Fruit fly (Drosophila melanogaster) whole organism, embryonic: ENCODE results near the gene QIL1.

ENCODE experiments used
- Abd-B ChIP-seq: fragments of 200-800 bp; sonication (Bioruptor generic); optimal IDR thresholded peaks from 2 replicates; lab custom pipeline; 2018; ENCODE audit warnings: missing biosample characterization, mild to moderate bottlenecking, missing genetic modification characterization, moderate library complexity
- Atf3 ChIP-seq: fragments of 200-800 bp; sonication (Bioruptor generic); optimal IDR thresholded peaks from 3 replicates; lab custom pipeline; 2016; ENCODE audit warnings: missing biosample characterization, missing genetic modification characterization
- CG10147 ChIP-seq: fragments of 200-800 bp; sonication (Bioruptor generic); optimal IDR thresholded peaks from 2 replicates; lab custom pipeline; 2019; ENCODE audit warnings: missing biosample characterization, mild to moderate bottlenecking, missing genetic modification characterization, moderate library complexity
- CG12104 ChIP-seq: fragments of 200-800 bp; sonication (Bioruptor generic); optimal IDR thresholded peaks from 3 replicates; lab custom pipeline; 2016; ENCODE audit warnings: missing biosample characterization, missing genetic modification characterization
- CG12391 ChIP-seq: fragments of 200-800 bp; sonication (Bioruptor generic); optimal IDR thresholded peaks from 3 replicates; lab custom pipeline; 2018; ENCODE audit warnings: missing biosample characterization, mild to moderate bottlenecking, missing genetic modification characterization, moderate library complexity
- CG12769 ChIP-seq: fragments of 200-800 bp; sonication (Bioruptor generic); optimal IDR thresholded peaks from 2 replicates; lab custom pipeline; 2019; ENCODE audit warnings: missing biosample characterization, mild to moderate bottlenecking, missing genetic modification characterization, moderate library complexity
- CG13894 ChIP-seq: fragments of 200-800 bp; sonication (Bioruptor generic); optimal IDR thresholded peaks from 3 replicates; lab custom pipeline; 2018; ENCODE audit warnings: missing biosample characterization, mild to moderate bottlenecking, missing genetic modification characterization, moderate library complexity
- CG14050 ChIP-seq: fragments of 200-800 bp; sonication (Bioruptor generic); IDR thresholded peaks from 3 replicates; pipeline ENCODE4 v1.3.6; 2022; ENCODE audit warnings: missing biosample characterization, missing genetic modification characterization
- CG14860 ChIP-seq: fragments of 200-800 bp; sonication (Bioruptor generic); IDR thresholded peaks from 3 replicates; pipeline ENCODE4 v1.3.6; 2022; ENCODE audit warnings: missing biosample characterization, missing genetic modification characterization; ENCODE audit not compliant: partially characterized antibody
- CG15269 ChIP-seq: fragments of 200-800 bp; sonication (Bioruptor generic); optimal IDR thresholded peaks from 2 replicates; lab custom pipeline; 2018; ENCODE audit warnings: missing biosample characterization, mild to moderate bottlenecking, missing genetic modification characterization, moderate library complexity
- CG15601 ChIP-seq: fragments of 200-800 bp; sonication (Bioruptor generic); optimal IDR thresholded peaks from 3 replicates; lab custom pipeline; 2019; ENCODE audit warnings: missing biosample characterization, mild to moderate bottlenecking, missing genetic modification characterization, moderate library complexity
- CG2199 ChIP-seq: fragments of 200-800 bp; sonication (Bioruptor generic); IDR thresholded peaks from 3 replicates; pipeline ENCODE4 v1.3.6; 2022; ENCODE audit warnings: missing biosample characterization, missing genetic modification characterization
- CG2202 ChIP-seq: fragments of 200-800 bp; sonication (Bioruptor generic); optimal IDR thresholded peaks from 2 replicates; lab custom pipeline; 2018; ENCODE audit warnings: missing biosample characterization, mild to moderate bottlenecking, missing genetic modification characterization
- CG31441 ChIP-seq: fragments of 200-800 bp; sonication (Bioruptor generic); IDR thresholded peaks from 2 replicates; pipeline ENCODE4 v1.3.6; 2022; ENCODE audit warnings: missing biosample characterization, missing genetic modification characterization
- CG4282 ChIP-seq: fragments of 200-800 bp; sonication (Bioruptor generic); optimal IDR thresholded peaks from 2 replicates; lab custom pipeline; 2016; ENCODE audit warnings: missing biosample characterization, missing genetic modification characterization
- CG5245 ChIP-seq: fragments of 200-800 bp; sonication (Bioruptor generic); optimal IDR thresholded peaks from 3 replicates; lab custom pipeline; 2016; ENCODE audit warnings: missing biosample characterization, missing genetic modification characterization
- CG6272 ChIP-seq: fragments of 200-800 bp; sonication (Bioruptor generic); IDR thresholded peaks from 2 replicates; pipeline ENCODE4 v1.3.6; 2022; ENCODE audit warnings: missing biosample characterization, missing genetic modification characterization
- CG7357 ChIP-seq: fragments of 200-800 bp; sonication (Bioruptor generic); IDR thresholded peaks from 3 replicates; pipeline ENCODE4 v1.3.6; 2022; ENCODE audit warnings: missing biosample characterization, missing genetic modification characterization
- CG7372 ChIP-seq: fragments of 200-800 bp; sonication (Bioruptor generic); IDR thresholded peaks from 2 replicates; pipeline ENCODE4 v1.3.6; 2022; ENCODE audit warnings: missing biosample characterization, missing genetic modification characterization
- CG7963 ChIP-seq: fragments of 200-800 bp; sonication (Bioruptor generic); IDR thresholded peaks from 3 replicates; pipeline ENCODE4 v1.3.6; 2022; ENCODE audit warnings: missing biosample characterization, missing genetic modification characterization; ENCODE audit not compliant: partially characterized antibody
- CG9876 ChIP-seq: fragments of 200-800 bp; sonication (Bioruptor generic); optimal IDR thresholded peaks from 2 replicates; lab custom pipeline; 2016; ENCODE audit warnings: missing biosample characterization, missing genetic modification characterization
- CkIIα-i1 ChIP-seq: fragments of 200-800 bp; sonication (Bioruptor generic); IDR thresholded peaks from 2 replicates; pipeline ENCODE4 v1.3.6; 2022; ENCODE audit warnings: missing biosample characterization, missing genetic modification characterization
- Dref ChIP-seq: fragments of 200-800 bp; sonication (Bioruptor generic); IDR thresholded peaks from 2 replicates; pipeline ENCODE4 v1.3.6; 2022; ENCODE audit warnings: missing biosample characterization, missing genetic modification characterization
- Fer1 ChIP-seq: fragments of 200-800 bp; sonication (Bioruptor generic); optimal IDR thresholded peaks from 2 replicates; lab custom pipeline; 2017; ENCODE audit warnings: missing biosample characterization, mild to moderate bottlenecking, missing genetic modification characterization
- HmgD ChIP-seq: fragments of 200-800 bp; sonication (Bioruptor generic); optimal IDR thresholded peaks from 3 replicates; lab custom pipeline; 2016; ENCODE audit warnings: missing biosample characterization, missing genetic modification characterization
- Hr3 ChIP-seq: fragments of 200-800 bp; sonication (Bioruptor generic); optimal IDR thresholded peaks from 3 replicates; lab custom pipeline; 2016; ENCODE audit warnings: missing biosample characterization, missing genetic modification characterization
- MBD-R2 ChIP-seq: fragments of 200-800 bp; sonication (Bioruptor generic); IDR thresholded peaks from 2 replicates; pipeline ENCODE4 v1.3.6; 2022; ENCODE audit warnings: missing biosample characterization, missing genetic modification characterization
- MESR4 ChIP-seq: fragments of 200-800 bp; sonication (Bioruptor generic); optimal IDR thresholded peaks from 2 replicates; lab custom pipeline; 2018; ENCODE audit warnings: missing biosample characterization, mild to moderate bottlenecking, missing genetic modification characterization, moderate library complexity
- Mes4 ChIP-seq: fragments of 200-800 bp; sonication (Bioruptor generic); optimal IDR thresholded peaks from 2 replicates; lab custom pipeline; 2016; ENCODE audit warnings: missing biosample characterization, missing genetic modification characterization
- NK7.1 ChIP-seq: fragments of 200-800 bp; sonication (Bioruptor generic); optimal IDR thresholded peaks from 3 replicates; lab custom pipeline; 2016; ENCODE audit warnings: missing biosample characterization, missing genetic modification characterization
- NfI ChIP-seq: fragments of 200-800 bp; sonication (Bioruptor generic); optimal IDR thresholded peaks from 3 replicates; lab custom pipeline; 2018; ENCODE audit warnings: missing biosample characterization, mild to moderate bottlenecking, missing genetic modification characterization, moderate library complexity
- Side ChIP-seq: fragments of 200-800 bp; sonication (Bioruptor generic); optimal IDR thresholded peaks from 2 replicates; lab custom pipeline; 2016; ENCODE audit warnings: missing biosample characterization, missing genetic modification characterization
- Sox102F ChIP-seq: fragments of 200-800 bp; sonication (Bioruptor generic); optimal IDR thresholded peaks from 2 replicates; lab custom pipeline; 2018; ENCODE audit warnings: missing biosample characterization, mild to moderate bottlenecking, missing genetic modification characterization, moderate library complexity
- Vsx1 ChIP-seq: fragments of 200-800 bp; sonication (Bioruptor generic); optimal IDR thresholded peaks from 2 replicates; lab custom pipeline; 2017; ENCODE audit warnings: missing biosample characterization, mild to moderate bottlenecking, missing genetic modification characterization, missing genetic modification reagents
- bsh ChIP-seq, 2 experiments: fragments of 200-800 bp; sonication (Bioruptor generic); optimal IDR thresholded peaks; 2 replicates each; lab custom pipeline; 2017 to 2018; ENCODE audit warnings: mild to moderate bottlenecking in 2 of 2, missing biosample characterization in 2 of 2, missing genetic modification characterization in 2 of 2, moderate library complexity in 1 of 2
- cato ChIP-seq: fragments of 200-800 bp; sonication (Bioruptor generic); optimal IDR thresholded peaks from 2 replicates; lab custom pipeline; 2016; ENCODE audit warnings: missing biosample characterization, missing genetic modification characterization, borderline replicate concordance
- chn ChIP-seq: fragments of 200-800 bp; sonication (Bioruptor generic); optimal IDR thresholded peaks from 2 replicates; lab custom pipeline; 2016; ENCODE audit warnings: missing biosample characterization, missing genetic modification characterization
- crc ChIP-seq: fragments of 200-800 bp; sonication (Bioruptor generic); optimal IDR thresholded peaks from 2 replicates; lab custom pipeline; 2016; ENCODE audit warnings: missing biosample characterization, missing genetic modification characterization
- danr ChIP-seq: fragments of 200-800 bp; sonication (Bioruptor generic); IDR thresholded peaks from 2 replicates; pipeline ENCODE4 v1.3.6; 2022; ENCODE audit warnings: missing biosample characterization, missing genetic modification characterization
- dati ChIP-seq: fragments of 200-800 bp; sonication (Bioruptor generic); IDR thresholded peaks from 2 replicates; pipeline ENCODE4 v1.3.6; 2022; ENCODE audit warnings: missing biosample characterization, missing genetic modification characterization
- eve ChIP-seq, 2 experiments: fragments of >200 bp; optimal IDR thresholded peaks; 2 replicates each; lab custom pipeline; 2017; ENCODE audit warnings: missing biosample characterization in 2 of 2, missing genetic modification characterization in 2 of 2
- gro ChIP-seq: fragments of 200-800 bp; sonication (Bioruptor generic); optimal IDR thresholded peaks from 2 replicates; lab custom pipeline; 2016; ENCODE audit warnings: missing biosample characterization, missing genetic modification characterization
- hkb ChIP-seq, 2 experiments: fragments of 200-800 bp in 1 of 2; fragments of >200 bp in 1 of 2; sonication (Bioruptor generic) in 1 of 2; IDR thresholded peaks in 1 of 2; optimal IDR thresholded peaks in 1 of 2; 2 replicates each; pipeline versions ENCODE4 v1.3.6 to Lab custom; 2017 to 2022; ENCODE audit warnings: missing biosample characterization in 1 of 2, missing genetic modification characterization in 1 of 2
- maf-S ChIP-seq: fragments of 200-800 bp; sonication (Bioruptor generic); optimal IDR thresholded peaks from 2 replicates; lab custom pipeline; 2016; ENCODE audit warnings: missing biosample characterization, missing genetic modification characterization
- onecut ChIP-seq: fragments of 200-800 bp; sonication (Bioruptor generic); IDR thresholded peaks from 2 replicates; pipeline ENCODE4 v1.3.6; 2022; ENCODE audit warnings: missing biosample characterization, missing genetic modification characterization
- pum ChIP-seq: fragments of 200-800 bp; sonication (Bioruptor generic); optimal IDR thresholded peaks from 2 replicates; lab custom pipeline; 2016; ENCODE audit warnings: missing biosample characterization, missing genetic modification characterization
- shn ChIP-seq: fragments of 200-800 bp; sonication (Bioruptor generic); optimal IDR thresholded peaks from 3 replicates; lab custom pipeline; 2016; ENCODE audit warnings: missing biosample characterization, missing genetic modification characterization
- slou ChIP-seq: fragments of 200-800 bp; sonication (Bioruptor generic); optimal IDR thresholded peaks from 3 replicates; lab custom pipeline; 2016; ENCODE audit warnings: missing biosample characterization, missing genetic modification characterization
- trh ChIP-seq: fragments of 200-800 bp; sonication (Bioruptor generic); optimal IDR thresholded peaks from 2 replicates; lab custom pipeline; 2016; ENCODE audit warnings: missing biosample characterization, missing genetic modification characterization
- tx ChIP-seq: fragments of 200-800 bp; sonication (Bioruptor generic); optimal IDR thresholded peaks from 2 replicates; lab custom pipeline; 2016; ENCODE audit warnings: missing biosample characterization, missing genetic modification characterization
- zen2 ChIP-seq: fragments of 200-800 bp; sonication (Bioruptor generic); IDR thresholded peaks from 3 replicates; pipeline ENCODE4 v1.3.6; 2022; ENCODE audit warnings: missing biosample characterization, missing genetic modification characterization; ENCODE audit not compliant: partially characterized antibody

The QIL1 gene

dm6 chr3L:17485280-17485792 is 19.6 kb downstream of the QIL1 start (continued):
- TF ChIP-seq hkb (optimal IDR thresholded peaks at IDR 0.05; lab: Kevin White, UChicago) (no peak), hkb (GFP tag; IDR thresholded peaks at IDR 0.05; lab: Robert Waterston, UW) (peak; percentile 66), trh (GFP tag; lab: Kevin White, UChicago) (peak; percentile 61), crc (peak; percentile 23), CG2202 (tag; lab: Kevin White, UChicago) (peak; percentile 97), gro (GFP tag; lab: Kevin White, UChicago) (no peak), NK7.1 (no peak), bsh (GFP tag; optimal IDR thresholded peaks at IDR 0.05; lab: Kevin White, UChicago) (peak; percentile 8 to 92), CG14860 (GFP tag; lab: Robert Waterston, UW) (no peak), CG15269 (no peak), zen2 (GFP tag; lab: Robert Waterston, UW) (no peak), slou (no peak), Fer1 (GFP tag; lab: Kevin White, UChicago) (peak; percentile 47), tx (GFP tag; lab: Kevin White, UChicago) (no peak), chn (GFP tag; lab: Kevin White, UChicago) (peak; percentile 10), CG7357 (GFP tag; lab: Robert Waterston, UW) (no peak), CG15601 (tag; lab: Kevin White, UChicago) (peak; percentile 95), CG13894 (tag; lab: Kevin White, UChicago) (no peak), CG6272 (GFP tag; lab: Robert Waterston, UW) (no peak), CG10147 (no peak), NfI (GFP tag; lab: Kevin White, UChicago) (no peak), HmgD (GFP tag; lab: Kevin White, UChicago) (peak; percentile 21), CG14050 (no peak), CG12769 (tag; lab: Kevin White, UChicago) (peak; percentile 45), CG9876 (GFP tag; lab: Kevin White, UChicago) (peak; percentile 42), pum (GFP tag; lab: Kevin White, UChicago) (peak; percentile 42), CG5245 (GFP tag; lab: Kevin White, UChicago) (peak; percentile 62), shn (GFP tag; lab: Kevin White, UChicago) (peak; percentile 38), danr (no peak), CG7963 (no peak), MESR4 (GFP tag; lab: Kevin White, UChicago) (peak; percentile 19), CG4282 (GFP tag; lab: Kevin White, UChicago) (no peak), Atf3 (no peak), Dref (no peak), Vsx1 (GFP tag; lab: Kevin White, UChicago) (peak; percentile 92), Abd-B (GFP tag; lab: Kevin White, UChicago) (no peak), onecut (peak; percentile 84), CkIIα-i1 (GFP tag; lab: Robert Waterston, UW) (no peak), Mes4 (peak; percentile 71), maf-S (GFP tag; lab: Kevin White, UChicago) (peak; percentile 34), Sox102F (GFP tag; lab: Kevin White, UChicago) (peak; percentile 74), eve (GFP tag; optimal IDR thresholded peaks at IDR 0.05; lab: Kevin White, UChicago) (peak in 1 of 2 experiments; percentile 70), Hr3 (GFP tag; lab: Kevin White, UChicago) (no peak), dati (GFP tag; lab: Robert Waterston, UW) (no peak), CG12391 (peak; percentile 63), CG2199 (peak; percentile 73; the same call in 2 of the 3 replicates), CG31441 (peak; percentile 85), MBD-R2 (GFP tag; lab: Robert Waterston, UW) (no peak), CG7372 (no peak), Side (peak; percentile 72), CG12104 (GFP tag; lab: Kevin White, UChicago) (peak; percentile 52), cato (peak; percentile 70)
